Fruit fly (Drosophila melanogaster) whole organism, embryonic: ENCODE results near the gene Mlp84B.

Source experiments
- Antp ChIP-seq: fragments of 200-800 bp; sonication (Bioruptor generic); optimal IDR thresholded peaks from 3 replicates; lab custom pipeline; 2016; ENCODE audit warnings: missing biosample characterization, missing genetic modification characterization
- BEAF-32 ChIP-seq: fragments of 200-800 bp; sonication (Bioruptor generic); optimal IDR thresholded peaks from 3 replicates; lab custom pipeline; 2017; ENCODE audit warnings: missing biosample characterization, missing genetic modification characterization, mild to moderate bottlenecking, moderate library complexity, missing genetic modification reagents
- CG10209 ChIP-seq: fragments of 200-800 bp; sonication (Bioruptor generic); optimal IDR thresholded peaks from 3 replicates; lab custom pipeline; 2017; ENCODE audit warnings: missing biosample characterization, mild to moderate bottlenecking, missing genetic modification characterization, missing genetic modification reagents
- CG10431 ChIP-seq: fragments of 200-800 bp; sonication (Bioruptor generic); optimal IDR thresholded peaks from 3 replicates; lab custom pipeline; 2018; ENCODE audit warnings: missing biosample characterization, mild to moderate bottlenecking, missing genetic modification characterization
- CG12942 ChIP-seq: fragments of 200-800 bp; sonication (Bioruptor generic); optimal IDR thresholded peaks from 3 replicates; lab custom pipeline; 2016; ENCODE audit warnings: missing biosample characterization, missing genetic modification characterization
- CG14050 ChIP-seq: fragments of 200-800 bp; sonication (Bioruptor generic); IDR thresholded peaks from 3 replicates; pipeline ENCODE4 v1.3.6; 2022; ENCODE audit warnings: missing biosample characterization, missing genetic modification characterization
- CG17802 ChIP-seq: fragments of 200-800 bp; sonication (Bioruptor generic); optimal IDR thresholded peaks from 2 replicates; lab custom pipeline; 2018; ENCODE audit warnings: missing biosample characterization, mild to moderate bottlenecking, missing genetic modification characterization, moderate library complexity
- CG18476 ChIP-seq: fragments of 200-800 bp; sonication (Bioruptor generic); optimal IDR thresholded peaks from 2 replicates; lab custom pipeline; 2016; ENCODE audit warnings: missing biosample characterization, mild to moderate bottlenecking, missing genetic modification characterization
- CG18619 ChIP-seq: fragments of 200-800 bp; sonication (Bioruptor generic); optimal IDR thresholded peaks from 3 replicates; lab custom pipeline; 2017; ENCODE audit warnings: missing biosample characterization, mild to moderate bottlenecking, missing genetic modification characterization
- CG2129 ChIP-seq: fragments of 200-800 bp; sonication (Bioruptor generic); IDR thresholded peaks from 2 replicates; pipeline ENCODE4 v1.3.6; 2022; ENCODE audit warnings: missing biosample characterization, missing genetic modification characterization; ENCODE audit not compliant: partially characterized antibody
- CG30431 ChIP-seq: fragments of 200-800 bp; sonication (Bioruptor generic); optimal IDR thresholded peaks from 2 replicates; lab custom pipeline; 2017; ENCODE audit warnings: missing biosample characterization, missing genetic modification characterization
- CG31224 ChIP-seq: fragments of 200-800 bp; sonication (Bioruptor generic); IDR thresholded peaks from 2 replicates; pipeline ENCODE4 v1.3.6; 2022; ENCODE audit warnings: missing biosample characterization, missing genetic modification characterization
- CG32532 ChIP-seq: fragments of 200-800 bp; sonication (Bioruptor generic); IDR thresholded peaks from 2 replicates; pipeline ENCODE4 v1.3.6; 2022; ENCODE audit warnings: missing biosample characterization, missing genetic modification characterization
- CG34422 ChIP-seq: fragments of 200-800 bp; sonication (Bioruptor generic); IDR thresholded peaks from 3 replicates; pipeline ENCODE4 v1.3.6; 2022; ENCODE audit warnings: missing biosample characterization, missing genetic modification characterization
- CG3726 ChIP-seq: fragments of 200-800 bp; sonication (Bioruptor generic); IDR thresholded peaks from 3 replicates; pipeline ENCODE4, ENCODE4 v1.3.6; 2022; ENCODE audit warnings: missing biosample characterization, missing genetic modification characterization
- CG6813 ChIP-seq: fragments of 200-800 bp; sonication (Bioruptor generic); optimal IDR thresholded peaks from 2 replicates; lab custom pipeline; 2017; ENCODE audit warnings: missing biosample characterization, missing genetic modification characterization, mild to moderate bottlenecking, moderate library complexity, missing genetic modification reagents
- CG7556 ChIP-seq: fragments of 200-800 bp; sonication (Bioruptor generic); optimal IDR thresholded peaks from 2 replicates; lab custom pipeline; 2017; ENCODE audit warnings: missing biosample characterization, mild to moderate bottlenecking, missing genetic modification characterization
- CG8478 ChIP-seq: fragments of >200 bp; optimal IDR thresholded peaks from 2 replicates; lab custom pipeline; 2018
- CG8924 ChIP-seq: fragments of 200-800 bp; optimal IDR thresholded peaks from 3 replicates; lab custom pipeline; 2019; ENCODE audit warnings: missing biosample characterization, mild to moderate bottlenecking, missing genetic modification characterization, moderate library complexity
- CG9876 ChIP-seq: fragments of 200-800 bp; sonication (Bioruptor generic); optimal IDR thresholded peaks from 2 replicates; lab custom pipeline; 2016; ENCODE audit warnings: missing biosample characterization, missing genetic modification characterization
- Doc3 ChIP-seq: fragments of 200-800 bp; sonication (Bioruptor generic); IDR thresholded peaks from 3 replicates; pipeline ENCODE4 v1.3.6; 2022; ENCODE audit warnings: missing biosample characterization, missing genetic modification characterization; ENCODE audit not compliant: partially characterized antibody
- Ets65A ChIP-seq: fragments of 200-800 bp; sonication (Bioruptor generic); peaks from one replicate; lab custom pipeline; 2016; ENCODE audit warnings: missing biosample characterization, missing genetic modification characterization
- H15 ChIP-seq: fragments of 200-800 bp; sonication (Bioruptor generic); IDR thresholded peaks from 3 replicates; pipeline ENCODE4 v1.3.6; 2022; ENCODE audit warnings: missing biosample characterization, missing genetic modification characterization
- HHEX ChIP-seq: fragments of 200-800 bp; sonication (Bioruptor generic); optimal IDR thresholded peaks from 3 replicates; lab custom pipeline; 2017; ENCODE audit warnings: missing biosample characterization, mild to moderate bottlenecking, missing genetic modification characterization, missing genetic modification reagents
- Hmx ChIP-seq: fragments of 200-800 bp; sonication (Bioruptor generic); optimal IDR thresholded peaks from 2 replicates; lab custom pipeline; 2016; ENCODE audit warnings: missing biosample characterization, missing genetic modification characterization
- Lim3 ChIP-seq: fragments of 200-800 bp; sonication (Bioruptor generic); IDR thresholded peaks from 2 replicates; pipeline ENCODE4 v1.3.6; 2022; ENCODE audit warnings: missing biosample characterization, missing genetic modification characterization
- NC2α ChIP-seq: fragments of 200-800 bp; sonication (Bioruptor generic); optimal IDR thresholded peaks from 2 replicates; lab custom pipeline; 2016; ENCODE audit warnings: missing biosample characterization, missing genetic modification characterization
- Ravus ChIP-seq: fragments of 200-800 bp; sonication (Bioruptor generic); IDR thresholded peaks from 2 replicates; pipeline ENCODE4 v1.3.6; 2022; ENCODE audit warnings: missing biosample characterization, missing genetic modification characterization
- Side ChIP-seq: fragments of 200-800 bp; sonication (Bioruptor generic); optimal IDR thresholded peaks from 2 replicates; lab custom pipeline; 2016; ENCODE audit warnings: missing biosample characterization, missing genetic modification characterization
- ac ChIP-seq: fragments of 200-800 bp; sonication (Bioruptor generic); optimal IDR thresholded peaks from 3 replicates; lab custom pipeline; 2017; ENCODE audit warnings: missing biosample characterization, mild to moderate bottlenecking, missing genetic modification characterization
- bsh ChIP-seq, 2 experiments: fragments of 200-800 bp; sonication (Bioruptor generic); optimal IDR thresholded peaks; 2 replicates each; lab custom pipeline; 2017 to 2018; ENCODE audit warnings: mild to moderate bottlenecking in 2 of 2, missing biosample characterization in 2 of 2, missing genetic modification characterization in 2 of 2, moderate library complexity in 1 of 2
- dati ChIP-seq: fragments of 200-800 bp; sonication (Bioruptor generic); IDR thresholded peaks from 2 replicates; pipeline ENCODE4 v1.3.6; 2022; ENCODE audit warnings: missing biosample characterization, missing genetic modification characterization
- dmrt11E ChIP-seq: fragments of 200-800 bp; sonication (Bioruptor generic); optimal IDR thresholded peaks from 3 replicates; lab custom pipeline; 2018; ENCODE audit warnings: missing biosample characterization, mild to moderate bottlenecking, missing genetic modification characterization, moderate library complexity
- eve ChIP-seq, 2 experiments: fragments of >200 bp; optimal IDR thresholded peaks; 2 replicates each; lab custom pipeline; 2017; ENCODE audit warnings: missing biosample characterization in 2 of 2, missing genetic modification characterization in 2 of 2
- fu2 ChIP-seq: fragments of 200-800 bp; sonication (Bioruptor generic); optimal IDR thresholded peaks from 2 replicates; lab custom pipeline; 2016; ENCODE audit warnings: missing biosample characterization, missing genetic modification characterization
- gfzf ChIP-seq: fragments of 200-800 bp; sonication (Bioruptor generic); optimal IDR thresholded peaks from 2 replicates; lab custom pipeline; 2016; ENCODE audit warnings: missing biosample characterization, mild to moderate bottlenecking, missing genetic modification characterization, moderate library complexity
- grn ChIP-seq: fragments of 200-800 bp; sonication (Bioruptor generic); optimal IDR thresholded peaks from 3 replicates; lab custom pipeline; 2017; ENCODE audit warnings: missing biosample characterization, missing genetic modification characterization
- gsb-n ChIP-seq: fragments of 200-800 bp; sonication (Bioruptor generic); optimal IDR thresholded peaks from 3 replicates; lab custom pipeline; 2018; ENCODE audit warnings: missing biosample characterization, mild to moderate bottlenecking, missing genetic modification characterization
- hth ChIP-seq: fragments of >200 bp; optimal IDR thresholded peaks from 2 replicates; lab custom pipeline; 2017; ENCODE audit warnings: inconsistent platforms
- inv ChIP-seq: fragments of 200-800 bp; sonication (Bioruptor generic); IDR thresholded peaks from 2 replicates; pipeline ENCODE4 v1.3.6; 2022; ENCODE audit warnings: missing biosample characterization, missing genetic modification characterization; ENCODE audit not compliant: partially characterized antibody
- lola ChIP-seq, 3 experiments: fragments of >200 bp in 2 of 3; fragments of 200-800 bp in 1 of 3; sonication (Bioruptor generic) in 1 of 3; optimal IDR thresholded peaks; 2 replicates each; lab custom pipeline; 2017 to 2019; ENCODE audit warnings: missing biosample characterization in 3 of 3, missing genetic modification characterization in 3 of 3, mild to moderate bottlenecking in 1 of 3, moderate library complexity in 1 of 3
- nerfin-2 ChIP-seq: fragments of 200-800 bp; sonication (Bioruptor generic); IDR thresholded peaks from 2 replicates; pipeline ENCODE4 v1.3.6; 2022; ENCODE audit warnings: missing biosample characterization, missing genetic modification characterization; ENCODE audit not compliant: partially characterized antibody
- nmo ChIP-seq: fragments of 200-800 bp; sonication (Bioruptor generic); optimal IDR thresholded peaks from 2 replicates; lab custom pipeline; 2018; ENCODE audit warnings: missing biosample characterization, mild to moderate bottlenecking, missing genetic modification characterization, moderate library complexity
- nom ChIP-seq: fragments of 200-800 bp; sonication (Bioruptor generic); optimal IDR thresholded peaks from 2 replicates; lab custom pipeline; 2017; ENCODE audit warnings: missing biosample characterization, missing genetic modification characterization, mild to moderate bottlenecking, moderate library complexity, missing genetic modification reagents
- phol ChIP-seq: fragments of 200-800 bp; sonication (Bioruptor generic); optimal IDR thresholded peaks from 3 replicates; lab custom pipeline; 2018; ENCODE audit warnings: missing biosample characterization, mild to moderate bottlenecking, missing genetic modification characterization, moderate library complexity
- pnt ChIP-seq: fragments of 200-800 bp; sonication (Bioruptor generic); optimal IDR thresholded peaks from 3 replicates; lab custom pipeline; 2016; ENCODE audit warnings: missing biosample characterization, missing genetic modification characterization
- sens-2 ChIP-seq: fragments of 200-800 bp; sonication (Bioruptor generic); IDR thresholded peaks from 2 replicates; pipeline ENCODE4 v1.3.6; 2022; ENCODE audit warnings: missing biosample characterization, missing genetic modification characterization
- tio ChIP-seq: fragments of 200-800 bp; sonication (Bioruptor generic); optimal IDR thresholded peaks from 2 replicates; lab custom pipeline; 2017; ENCODE audit warnings: missing biosample characterization, missing genetic modification characterization, inconsistent platforms
- yki ChIP-seq: fragments of >200 bp; optimal IDR thresholded peaks from 3 replicates; lab custom pipeline; 2018

Gene Mlp84B

dm6 chr3R:7102853-7103833 is 14.4 kb downstream of the Mlp84B start (continued):
- TF ChIP-seq Hmx (GFP tag; lab: Kevin White, UChicago): no peak
- no peak for TF ChIP-seq CG31224
- TF ChIP-seq HHEX (GFP tag; lab: Kevin White, UChicago): no peak
- TF ChIP-seq Ravus (GFP tag; lab: Robert Waterston, UW): no peak
- no peak for TF ChIP-seq CG14050
- TF ChIP-seq Side (GFP tag; lab: Kevin White, UChicago): no peak
- no peak for TF ChIP-seq nmo (GFP tag; lab: Kevin White, UChicago)
- no peak for TF ChIP-seq tio (GFP tag; lab: Kevin White, UChicago)
- peak; percentile 60 for TF ChIP-seq sens-2 (GFP tag; lab: Robert Waterston, UW)
- TF ChIP-seq CG10209 (GFP tag; lab: Kevin White, UChicago): no peak
- no peak for TF ChIP-seq Lim3 (GFP tag; lab: Robert Waterston, UW)
- TF ChIP-seq CG3726: no peak
- TF ChIP-seq bsh (GFP tag; optimal IDR thresholded peaks at IDR 0.05; lab: Kevin White, UChicago): peak; percentile 7 to 11
- TF ChIP-seq CG18476 (GFP tag; lab: Kevin White, UChicago): no peak
- TF ChIP-seq CG30431 (GFP tag; lab: Kevin White, UChicago): no peak
- no peak for TF ChIP-seq gfzf (GFP tag; lab: Kevin White, UChicago)
- no peak for TF ChIP-seq Doc3 (GFP tag; lab: Robert Waterston, UW)
- no peak for TF ChIP-seq CG18619 (GFP tag; lab: Kevin White, UChicago)
- no peak for TF ChIP-seq dati (GFP tag; lab: Robert Waterston, UW)
- TF ChIP-seq Antp (GFP tag; lab: Kevin White, UChicago): no peak
- no peak for TF ChIP-seq inv
- no peak for TF ChIP-seq eve (GFP tag; optimal IDR thresholded peaks at IDR 0.05; lab: Kevin White, UChicago)
- TF ChIP-seq H15 (GFP tag; lab: Robert Waterston, UW): no peak
- TF ChIP-seq ac (GFP tag; lab: Kevin White, UChicago): no peak
- TF ChIP-seq CG34422: no peak
- TF ChIP-seq CG6813 (GFP tag; lab: Kevin White, UChicago): peak; percentile 64
- TF ChIP-seq grn (GFP tag; lab: Kevin White, UChicago): no peak
- TF ChIP-seq CG17802 (tag; lab: Kevin White, UChicago): no peak
- no peak for TF ChIP-seq BEAF-32
- TF ChIP-seq CG7556 (GFP tag; lab: Kevin White, UChicago): no peak
- TF ChIP-seq CG12942: no peak
- no peak for TF ChIP-seq CG9876 (GFP tag; lab: Kevin White, UChicago)
- TF ChIP-seq pnt (GFP tag; lab: Kevin White, UChicago): no peak
- TF ChIP-seq CG2129: no peak
- TF ChIP-seq gsb-n (tag; lab: Kevin White, UChicago): no peak
- no peak for TF ChIP-seq nerfin-2 (GFP tag; lab: Robert Waterston, UW)
- TF ChIP-seq lola (GFP tag; optimal IDR thresholded peaks at IDR 0.05; lab: Kevin White, UChicago): no peak
- TF ChIP-seq CG8924 (tag; lab: Kevin White, UChicago): peak; percentile 33
- TF ChIP-seq NC2α (GFP tag; lab: Kevin White, UChicago): no peak
- peak; percentile 37 for TF ChIP-seq nom (GFP tag; lab: Kevin White, UChicago)
- TF ChIP-seq fu2 (GFP tag; lab: Kevin White, UChicago): no peak
- TF ChIP-seq Ets65A (GFP tag; lab: Kevin White, UChicago): no peak
- TF ChIP-seq CG8478 (lab: Kevin White, UChicago): no peak
- no peak for TF ChIP-seq phol (tag; lab: Kevin White, UChicago)
- TF ChIP-seq CG10431: no peak
- no peak for TF ChIP-seq dmrt11E (tag; lab: Kevin White, UChicago)
- peak; percentile 91 for TF ChIP-seq yki (lab: Kevin White, UChicago)
- 0 out of 2 replicates have a peak, but pooled peaks have one; percentile 21 for TF ChIP-seq CG32532 (GFP tag; lab: Robert Waterston, UW)
- no peak for TF ChIP-seq hth
